Fruit fly (Drosophila melanogaster) whole organism, embryonic: ENCODE data around the gene Cad89D.

ENCODE experiments used
- ATbp ChIP-seq: fragments of 200-800 bp; sonication (Bioruptor generic); optimal IDR thresholded peaks from 2 replicates; lab custom pipeline; 2017; ENCODE audit warnings: missing biosample characterization, mild to moderate bottlenecking, missing genetic modification characterization, missing genetic modification reagents
- CG10147 ChIP-seq: fragments of 200-800 bp; sonication (Bioruptor generic); optimal IDR thresholded peaks from 2 replicates; lab custom pipeline; 2019; ENCODE audit warnings: missing biosample characterization, mild to moderate bottlenecking, missing genetic modification characterization, moderate library complexity
- CG10209 ChIP-seq: fragments of 200-800 bp; sonication (Bioruptor generic); optimal IDR thresholded peaks from 3 replicates; lab custom pipeline; 2017; ENCODE audit warnings: missing biosample characterization, mild to moderate bottlenecking, missing genetic modification characterization, missing genetic modification reagents
- CG10959 ChIP-seq: fragments of 200-800 bp; sonication (Bioruptor generic); IDR thresholded peaks from 2 replicates; pipeline ENCODE4 v1.3.6; 2022; ENCODE audit warnings: missing biosample characterization, missing genetic modification characterization
- CG11093 ChIP-seq: fragments of 200-800 bp; sonication (Bioruptor generic); IDR thresholded peaks from 3 replicates; pipeline ENCODE4 v1.3.6; 2022; ENCODE audit warnings: missing biosample characterization, missing genetic modification characterization
- CG11560 ChIP-seq: fragments of 200-800 bp; sonication (Bioruptor generic); IDR thresholded peaks from 3 replicates; pipeline ENCODE4 v1.3.6; 2022; ENCODE audit warnings: missing biosample characterization, missing genetic modification characterization
- CG12071 ChIP-seq: fragments of 200-800 bp; sonication (Bioruptor generic); optimal IDR thresholded peaks from 3 replicates; lab custom pipeline; 2018; ENCODE audit warnings: missing biosample characterization, mild to moderate bottlenecking, missing genetic modification characterization
- CG12104 ChIP-seq: fragments of 200-800 bp; sonication (Bioruptor generic); optimal IDR thresholded peaks from 3 replicates; lab custom pipeline; 2016; ENCODE audit warnings: missing biosample characterization, missing genetic modification characterization
- CG12236 ChIP-seq: fragments of 200-800 bp; sonication (Bioruptor generic); optimal IDR thresholded peaks from 2 replicates; lab custom pipeline; 2016; ENCODE audit warnings: missing biosample characterization, missing genetic modification characterization
- CG1529 ChIP-seq: fragments of 200-800 bp; sonication (Bioruptor generic); optimal IDR thresholded peaks from 3 replicates; lab custom pipeline; 2018; ENCODE audit warnings: missing biosample characterization, missing genetic modification characterization
- CG15514 ChIP-seq: fragments of 200-800 bp; sonication (Bioruptor generic); optimal IDR thresholded peaks from 3 replicates; lab custom pipeline; 2017; ENCODE audit warnings: missing biosample characterization, missing genetic modification characterization, mild to moderate bottlenecking, moderate library complexity, missing genetic modification reagents
- CG15696 ChIP-seq: fragments of 200-800 bp; sonication (Bioruptor generic); optimal IDR thresholded peaks from 2 replicates; lab custom pipeline; 2019; ENCODE audit warnings: missing biosample characterization, mild to moderate bottlenecking, missing genetic modification characterization, moderate library complexity
- CG1602 ChIP-seq: fragments of 200-800 bp; sonication (Bioruptor generic); optimal IDR thresholded peaks from 3 replicates; lab custom pipeline; 2016; ENCODE audit warnings: missing biosample characterization, missing genetic modification characterization
- CG16813 ChIP-seq: fragments of 200-800 bp; sonication (Bioruptor generic); IDR thresholded peaks from 3 replicates; pipeline ENCODE4 v1.3.6; 2022; ENCODE audit warnings: missing biosample characterization, missing genetic modification characterization; ENCODE audit not compliant: partially characterized antibody
- CG16815 ChIP-seq: fragments of 200-800 bp; sonication (Bioruptor generic); optimal IDR thresholded peaks from 3 replicates; lab custom pipeline; 2017; ENCODE audit warnings: missing biosample characterization, mild to moderate bottlenecking, missing genetic modification characterization
- CG17361 ChIP-seq: fragments of 200-800 bp; sonication (Bioruptor generic); IDR thresholded peaks from 3 replicates; pipeline ENCODE4 v1.3.6; 2022; ENCODE audit warnings: missing biosample characterization, missing genetic modification characterization
- CG1792 ChIP-seq: fragments of 200-800 bp; sonication (Bioruptor generic); optimal IDR thresholded peaks from 2 replicates; lab custom pipeline; 2016; ENCODE audit warnings: missing biosample characterization, missing genetic modification characterization
- CG1832 ChIP-seq: fragments of 200-800 bp; sonication (Bioruptor generic); optimal IDR thresholded peaks from 2 replicates; lab custom pipeline; 2017; ENCODE audit warnings: missing biosample characterization, mild to moderate bottlenecking, missing genetic modification characterization, inconsistent platforms
- CG18619 ChIP-seq: fragments of 200-800 bp; sonication (Bioruptor generic); optimal IDR thresholded peaks from 3 replicates; lab custom pipeline; 2017; ENCODE audit warnings: missing biosample characterization, mild to moderate bottlenecking, missing genetic modification characterization
- CG32532 ChIP-seq: fragments of 200-800 bp; sonication (Bioruptor generic); IDR thresholded peaks from 2 replicates; pipeline ENCODE4 v1.3.6; 2022; ENCODE audit warnings: missing biosample characterization, missing genetic modification characterization
- CG34422 ChIP-seq: fragments of 200-800 bp; sonication (Bioruptor generic); IDR thresholded peaks from 3 replicates; pipeline ENCODE4 v1.3.6; 2022; ENCODE audit warnings: missing biosample characterization, missing genetic modification characterization
- CG6272 ChIP-seq: fragments of 200-800 bp; sonication (Bioruptor generic); IDR thresholded peaks from 2 replicates; pipeline ENCODE4 v1.3.6; 2022; ENCODE audit warnings: missing biosample characterization, missing genetic modification characterization
- CG6791 ChIP-seq: fragments of 200-800 bp; sonication (Bioruptor generic); IDR thresholded peaks from 3 replicates; pipeline ENCODE4 v1.3.6; 2022; ENCODE audit warnings: missing biosample characterization, missing genetic modification characterization; ENCODE audit not compliant: partially characterized antibody
- CG7271 ChIP-seq: fragments of 200-800 bp; sonication (Bioruptor generic); optimal IDR thresholded peaks from 2 replicates; lab custom pipeline; 2018; ENCODE audit warnings: missing biosample characterization, mild to moderate bottlenecking, missing genetic modification characterization, moderate library complexity
- CG7556 ChIP-seq: fragments of 200-800 bp; sonication (Bioruptor generic); optimal IDR thresholded peaks from 2 replicates; lab custom pipeline; 2017; ENCODE audit warnings: missing biosample characterization, mild to moderate bottlenecking, missing genetic modification characterization
- CG8281 ChIP-seq: fragments of 200-800 bp; sonication (Bioruptor generic); optimal IDR thresholded peaks from 2 replicates; lab custom pipeline; 2018; ENCODE audit warnings: missing biosample characterization, mild to moderate bottlenecking, missing genetic modification characterization, moderate library complexity
- Chrac-16 ChIP-seq: fragments of 200-800 bp; sonication (Bioruptor generic); optimal IDR thresholded peaks from 3 replicates; lab custom pipeline; 2016; ENCODE audit warnings: missing biosample characterization, missing genetic modification characterization
- HLH4C ChIP-seq: fragments of 200-800 bp; sonication (Bioruptor generic); IDR thresholded peaks from 3 replicates; pipeline ENCODE4 v1.3.6; 2022; ENCODE audit warnings: missing biosample characterization, missing genetic modification characterization; ENCODE audit not compliant: partially characterized antibody
- HmgZ ChIP-seq: fragments of 200-800 bp; sonication (Bioruptor generic); optimal IDR thresholded peaks from 2 replicates; lab custom pipeline; 2018; ENCODE audit warnings: missing biosample characterization, mild to moderate bottlenecking, missing genetic modification characterization
- NC2α ChIP-seq: fragments of 200-800 bp; sonication (Bioruptor generic); optimal IDR thresholded peaks from 2 replicates; lab custom pipeline; 2016; ENCODE audit warnings: missing biosample characterization, missing genetic modification characterization
- NC2β ChIP-seq: fragments of 200-800 bp; sonication (Bioruptor generic); optimal IDR thresholded peaks from 2 replicates; lab custom pipeline; 2016; ENCODE audit warnings: missing biosample characterization, missing genetic modification characterization
- PHDP ChIP-seq: fragments of 200-800 bp; sonication (Bioruptor generic); optimal IDR thresholded peaks from 3 replicates; lab custom pipeline; 2018; ENCODE audit warnings: missing biosample characterization, mild to moderate bottlenecking, missing genetic modification characterization, moderate library complexity
- Trl ChIP-seq, 3 experiments: fragments of >200 bp in 2 of 3; fragments of 200-800 bp in 1 of 3; sonication (Bioruptor generic) in 1 of 3; optimal IDR thresholded peaks; 2 replicates in 1 of 3; 3 replicates in 2 of 3; lab custom pipeline; 2016 to 2017; ENCODE audit warnings: missing biosample characterization in 1 of 3, missing genetic modification characterization in 1 of 3
- cad ChIP-seq: fragments of >200 bp; optimal IDR thresholded peaks from 2 replicates; lab custom pipeline; 2017; ENCODE audit warnings: missing biosample characterization, missing genetic modification characterization
- cato ChIP-seq: fragments of 200-800 bp; sonication (Bioruptor generic); optimal IDR thresholded peaks from 2 replicates; lab custom pipeline; 2016; ENCODE audit warnings: missing biosample characterization, missing genetic modification characterization, borderline replicate concordance
- ems ChIP-seq: fragments of 200-800 bp; sonication (Bioruptor generic); optimal IDR thresholded peaks from 3 replicates; lab custom pipeline; 2016; ENCODE audit warnings: missing biosample characterization, missing genetic modification characterization
- exex ChIP-seq: fragments of 200-800 bp; sonication (Bioruptor generic); optimal IDR thresholded peaks from 4 replicates; lab custom pipeline; 2018; ENCODE audit warnings: missing biosample characterization, mild to moderate bottlenecking, missing genetic modification characterization, moderate library complexity
- gem ChIP-seq: fragments of 200-800 bp; sonication (Bioruptor generic); optimal IDR thresholded peaks from 2 replicates; lab custom pipeline; 2019; ENCODE audit warnings: missing biosample characterization, mild to moderate bottlenecking, missing genetic modification characterization, moderate library complexity
- h ChIP-seq: fragments of >200 bp; optimal IDR thresholded peaks from 2 replicates; lab custom pipeline; 2017
- ham ChIP-seq: fragments of 200-800 bp; sonication (Bioruptor generic); IDR thresholded peaks from 2 replicates; pipeline ENCODE4 v1.3.6; 2022; ENCODE audit warnings: missing biosample characterization, missing genetic modification characterization
- inv ChIP-seq: fragments of 200-800 bp; sonication (Bioruptor generic); IDR thresholded peaks from 2 replicates; pipeline ENCODE4 v1.3.6; 2022; ENCODE audit warnings: missing biosample characterization, missing genetic modification characterization; ENCODE audit not compliant: partially characterized antibody
- lola ChIP-seq, 3 experiments: fragments of >200 bp in 2 of 3; fragments of 200-800 bp in 1 of 3; sonication (Bioruptor generic) in 1 of 3; optimal IDR thresholded peaks; 2 replicates each; lab custom pipeline; 2017 to 2019; ENCODE audit warnings: missing biosample characterization in 3 of 3, missing genetic modification characterization in 3 of 3, mild to moderate bottlenecking in 1 of 3, moderate library complexity in 1 of 3
- luna ChIP-seq: fragments of 200-800 bp; sonication (Bioruptor generic); optimal IDR thresholded peaks from 2 replicates; lab custom pipeline; 2016; ENCODE audit warnings: missing biosample characterization, missing genetic modification characterization
- org-1 ChIP-seq: fragments of 200-800 bp; sonication (Bioruptor generic); optimal IDR thresholded peaks from 2 replicates; lab custom pipeline; 2017; ENCODE audit warnings: missing biosample characterization, missing genetic modification characterization
- pb ChIP-seq: fragments of 200-800 bp; sonication (Bioruptor generic); optimal IDR thresholded peaks from 3 replicates; lab custom pipeline; 2016; ENCODE audit warnings: missing biosample characterization, missing genetic modification characterization
- rib ChIP-seq: fragments of 200-800 bp; sonication (Bioruptor generic); IDR thresholded peaks from 2 replicates; pipeline ENCODE4 v1.3.6; 2022; ENCODE audit warnings: missing biosample characterization, missing genetic modification characterization
- ro ChIP-seq: fragments of 200-800 bp; sonication (Bioruptor generic); IDR thresholded peaks from 2 replicates; pipeline ENCODE4 v1.3.6; 2022; ENCODE audit warnings: missing biosample characterization, missing genetic modification characterization
- tap ChIP-seq: fragments of 200-800 bp; optimal IDR thresholded peaks from 3 replicates; lab custom pipeline; 2019; ENCODE audit warnings: missing biosample characterization, mild to moderate bottlenecking, missing genetic modification characterization, moderate library complexity
- tup ChIP-seq: fragments of 200-800 bp; sonication (Bioruptor generic); optimal IDR thresholded peaks from 2 replicates; lab custom pipeline; 2016; ENCODE audit warnings: missing biosample characterization, mild to moderate bottlenecking, missing genetic modification characterization, moderate library complexity
- yki ChIP-seq: fragments of >200 bp; optimal IDR thresholded peaks from 3 replicates; lab custom pipeline; 2018

Gene Cad89D

dm6 chr3R:16497379-16497778, 2.2 kb upstream of the Cad89D start (continued):
- peak; percentile 75 for TF ChIP-seq CG18619 (GFP tag; lab: Kevin White, UChicago)
- no peak for TF ChIP-seq luna (GFP tag; lab: Kevin White, UChicago)
- peak; percentile 94 for TF ChIP-seq CG34422
- peak; percentile 92 for TF ChIP-seq gem (tag; lab: Kevin White, UChicago)
- peak; percentile 68 for TF ChIP-seq cato (GFP tag; lab: Kevin White, UChicago)
- no peak for TF ChIP-seq CG16813 (GFP tag; lab: Robert Waterston, UW)
- peak; percentile 76 for TF ChIP-seq CG11560 (tag; lab: Robert Waterston, UW)
- peak; percentile 36 for TF ChIP-seq CG1792 (GFP tag; lab: Kevin White, UChicago)
- TF ChIP-seq CG15696: peak; percentile 86
- peak; percentile 37 for TF ChIP-seq CG7271 (tag; lab: Kevin White, UChicago)
- no peak for TF ChIP-seq exex (tag; lab: Kevin White, UChicago)
- TF ChIP-seq CG12104 (GFP tag; lab: Kevin White, UChicago): peak; percentile 76
- peak; percentile 84 for TF ChIP-seq ATbp (GFP tag; lab: Kevin White, UChicago)
- TF ChIP-seq CG10147 (GFP tag; lab: Kevin White, UChicago): peak; percentile 76
- peak; percentile 77 for TF ChIP-seq CG10959
- TF ChIP-seq ro (GFP tag; lab: Robert Waterston, UW): peak; percentile 61
- TF ChIP-seq CG32532: peak; percentile 96
- TF ChIP-seq tup (GFP tag; lab: Kevin White, UChicago): peak; percentile 55
- peak; percentile 69 for TF ChIP-seq CG6272 (GFP tag; lab: Robert Waterston, UW)
- no peak for TF ChIP-seq Trl (optimal IDR thresholded peaks at IDR 0.05; lab: Kevin White, UChicago)
- peak; percentile 80 for TF ChIP-seq Trl (GFP tag; optimal IDR thresholded peaks at IDR 0.05; lab: Kevin White, UChicago)
- peak; percentile 77 for TF ChIP-seq HmgZ (tag; lab: Kevin White, UChicago)
- TF ChIP-seq ham (GFP tag; lab: Robert Waterston, UW): peak; percentile 62; the same call in 1 of the 2 replicates
- TF ChIP-seq CG1529 (GFP tag; lab: Kevin White, UChicago): peak; percentile 58
- peak; percentile 49 for TF ChIP-seq ems (GFP tag; lab: Kevin White, UChicago)
- TF ChIP-seq CG15514: peak; percentile 73
- TF ChIP-seq yki (lab: Kevin White, UChicago): no peak
- peak; percentile 50 for TF ChIP-seq CG8281 (tag; lab: Kevin White, UChicago)
- TF ChIP-seq org-1 (GFP tag; lab: Kevin White, UChicago): peak; percentile 51
- peak; percentile 85 for TF ChIP-seq Chrac-16 (GFP tag; lab: Kevin White, UChicago)
- peak; percentile 24; the same call in 1 of the 2 replicates for TF ChIP-seq rib (GFP tag; lab: Robert Waterston, UW)
- TF ChIP-seq CG7556: peak; percentile 79
- peak in 1 of 3 experiments; percentile 60 for TF ChIP-seq lola (GFP tag; optimal IDR thresholded peaks at IDR 0.05; lab: Kevin White, UChicago)
- peak; percentile 77 for TF ChIP-seq tap (tag; lab: Kevin White, UChicago)
- TF ChIP-seq cad (GFP tag; lab: Kevin White, UChicago): no peak
- TF ChIP-seq CG12236 (GFP tag; lab: Kevin White, UChicago): peak; percentile 9
- TF ChIP-seq h: no peak
- TF ChIP-seq CG12071 (GFP tag; lab: Kevin White, UChicago): peak; percentile 50
- TF ChIP-seq CG6791 (GFP tag; lab: Robert Waterston, UW): peak; percentile 38; the same call in 1 of the 3 replicates
- peak; percentile 91 for TF ChIP-seq PHDP
- TF ChIP-seq HLH4C: no peak
- peak; percentile 69 for TF ChIP-seq NC2β (GFP tag; lab: Kevin White, UChicago)
- peak; percentile 36 for TF ChIP-seq pb (GFP tag; lab: Kevin White, UChicago)
- TF ChIP-seq CG10209 (GFP tag; lab: Kevin White, UChicago): peak; percentile 86
- peak; percentile 56 for TF ChIP-seq CG16815 (GFP tag; lab: Kevin White, UChicago)
- TF ChIP-seq NC2α (GFP tag; lab: Kevin White, UChicago): peak; percentile 13
- TF ChIP-seq CG17361: peak; percentile 86
- no peak for TF ChIP-seq inv (GFP tag; lab: Robert Waterston, UW)
- TF ChIP-seq CG1832 (GFP tag; lab: Kevin White, UChicago): no peak
- TF ChIP-seq CG11093 (GFP tag; lab: Robert Waterston, UW): peak; percentile 68; the same call in 1 of the 3 replicates
- TF ChIP-seq CG1602 (GFP tag; lab: Kevin White, UChicago): peak; percentile 84
